Fruit fly (Drosophila melanogaster) whole organism, wandering third instar larva: ENCODE results near the gene mthl15.

Experiments used
- ey ChIP-seq: fragments of 200-800 bp; sonication (Bioruptor generic); optimal IDR thresholded peaks from 2 replicates; lab custom pipeline; 2016; ENCODE audit warnings: missing biosample characterization, missing genetic modification characterization
- fru ChIP-seq: fragments of 200-800 bp; sonication (Bioruptor generic); optimal IDR thresholded peaks from 3 replicates; lab custom pipeline; 2016; ENCODE audit warnings: missing biosample characterization, mild to moderate bottlenecking, missing genetic modification characterization
- h ChIP-seq: fragments of 200-800 bp; sonication (Bioruptor generic); optimal IDR thresholded peaks from 3 replicates; lab custom pipeline; 2016; ENCODE audit warnings: missing biosample characterization, mild to moderate bottlenecking, missing genetic modification characterization
- usp ChIP-seq: fragments of >200 bp; optimal IDR thresholded peaks from 2 replicates; lab custom pipeline; 2017; ENCODE audit warnings: missing biosample characterization, missing genetic modification characterization

dm6 chr2L:10210631-10211557, 27.2 kb downstream of the mthl15 start, which contains the start of the genes CG5727 and ath:
- no peak for TF ChIP-seq fru (GFP tag; lab: Kevin White, UChicago)
- no peak for TF ChIP-seq usp (GFP tag; lab: Kevin White, UChicago)
- TF ChIP-seq h: no peak
- TF ChIP-seq ey (GFP tag; lab: Kevin White, UChicago): no peak
